Fruit fly (Drosophila melanogaster) S2 (cell line): ENCODE measurements around the gene Bem46.

Source experiments
- CG8478 ChIP-seq: fragments of >200 bp; optimal IDR thresholded peaks from 2 replicates; lab custom pipeline; 2018
- CTCF ChIP-seq, 2 experiments: fragments of >200 bp; optimal IDR thresholded peaks; 2 replicates each; lab custom pipeline; 2018

DNA sequence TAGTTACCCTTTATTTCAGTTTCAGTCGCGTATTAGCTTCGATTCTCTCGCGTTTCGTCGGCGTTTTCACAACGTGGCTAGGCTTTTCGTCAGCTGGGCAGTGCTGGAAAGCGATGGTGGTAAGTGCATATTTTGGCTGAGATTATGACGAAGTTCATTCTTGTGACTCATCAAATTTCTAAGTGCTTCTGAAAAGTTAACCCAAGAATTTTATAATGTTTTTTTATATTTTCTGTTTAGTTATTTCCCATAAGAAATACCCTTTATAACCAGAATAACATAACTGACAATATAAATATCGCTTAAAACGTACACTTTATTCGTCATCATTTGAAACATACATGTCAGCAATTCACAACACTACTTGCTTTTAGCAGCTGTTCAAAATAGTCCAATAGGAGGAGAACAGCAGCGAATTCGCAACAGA, 49.2 kb downstream of the Bem46 start, which contains the start of the genes CG17260 and SerRS:
- TF ChIP-seq CG8478 (no peak), CTCF (optimal IDR thresholded peaks at IDR 0.05; lab: Kevin White, UChicago) (no peak)
